Fruit fly (Drosophila melanogaster) whole organism, prepupa: ENCODE results near the gene CG8607.

Experiments used
- CG11762 ChIP-seq: fragments of 200-800 bp; sonication (Bioruptor generic); optimal IDR thresholded peaks from 3 replicates; lab custom pipeline; 2016; ENCODE audit warnings: missing biosample characterization, missing genetic modification characterization; ENCODE audit not compliant: insufficient read depth
- CG1621 ChIP-seq: fragments of 200-800 bp; sonication (Bioruptor generic); optimal IDR thresholded peaks from 3 replicates; lab custom pipeline; 2018; ENCODE audit warnings: missing biosample characterization, mild to moderate bottlenecking, missing genetic modification characterization
- CG6808 ChIP-seq: fragments of 200-800 bp; sonication (Bioruptor generic); optimal IDR thresholded peaks from 3 replicates; lab custom pipeline; 2017; ENCODE audit warnings: missing biosample characterization, missing genetic modification characterization, mild to moderate bottlenecking, moderate library complexity, missing genetic modification reagents
- CG6854 ChIP-seq: fragments of 200-800 bp; sonication (Bioruptor generic); optimal IDR thresholded peaks from 2 replicates; lab custom pipeline; 2017; ENCODE audit warnings: missing biosample characterization, mild to moderate bottlenecking, missing genetic modification characterization
- Eip75B ChIP-seq: fragments of 200-800 bp; sonication (Bioruptor generic); optimal IDR thresholded peaks from 3 replicates; lab custom pipeline; 2016; ENCODE audit warnings: missing biosample characterization, missing genetic modification characterization
- Hr39 ChIP-seq: fragments of 200-800 bp; sonication (Bioruptor generic); optimal IDR thresholded peaks from 2 replicates; lab custom pipeline; 2016; ENCODE audit warnings: missing biosample characterization, missing genetic modification characterization
- Sox102F ChIP-seq: fragments of 200-800 bp; sonication (Bioruptor generic); optimal IDR thresholded peaks from 2 replicates; lab custom pipeline; 2016; ENCODE audit warnings: missing biosample characterization, mild to moderate bottlenecking, missing genetic modification characterization
- acj6 ChIP-seq: fragments of 200-800 bp; sonication (Bioruptor generic); optimal IDR thresholded peaks from 3 replicates; lab custom pipeline; 2016; ENCODE audit warnings: missing biosample characterization, missing genetic modification characterization
- cyc ChIP-seq: fragments of 200-800 bp; sonication (Bioruptor generic); optimal IDR thresholded peaks from 3 replicates; lab custom pipeline; 2016; ENCODE audit warnings: missing biosample characterization, missing genetic modification characterization
- net ChIP-seq: fragments of 200-800 bp; sonication (Bioruptor generic); optimal IDR thresholded peaks from 3 replicates; lab custom pipeline; 2016; ENCODE audit warnings: missing biosample characterization, missing genetic modification characterization
- salr ChIP-seq, 2 experiments: fragments of 200-800 bp; sonication (Bioruptor generic); optimal IDR thresholded peaks; 3 replicates each; lab custom pipeline; 2016 to 2018; ENCODE audit warnings: missing biosample characterization in 2 of 2, missing genetic modification characterization in 2 of 2, mild to moderate bottlenecking in 1 of 2
- spab ChIP-seq: fragments of 200-800 bp; sonication (Bioruptor generic); optimal IDR thresholded peaks from 2 replicates; lab custom pipeline; 2017; ENCODE audit warnings: missing biosample characterization, mild to moderate bottlenecking, missing genetic modification characterization, missing genetic modification reagents

DNA sequence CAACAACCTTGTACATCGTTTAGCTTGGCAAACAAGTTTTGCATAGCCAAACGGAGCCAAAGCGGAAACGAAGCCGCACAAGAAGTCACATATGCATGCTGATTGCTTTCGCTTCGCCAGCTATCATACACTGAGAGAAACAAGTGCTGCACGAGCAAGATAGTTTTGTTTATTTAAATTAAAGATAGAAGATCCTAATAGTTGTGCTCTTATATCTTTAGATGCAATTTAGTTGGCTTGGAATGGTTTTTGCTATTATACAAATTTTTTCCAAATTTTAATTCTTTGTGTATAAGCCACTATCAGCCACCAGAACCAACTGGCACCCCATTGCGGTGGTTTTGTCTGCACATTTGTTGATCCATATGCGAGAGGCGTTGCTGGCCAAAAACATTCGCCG is 36.3 kb upstream of the CG8607 start:
- no peak for TF ChIP-seq CG6808 (GFP tag; lab: Kevin White, UChicago)
- no peak for TF ChIP-seq acj6 (GFP tag; lab: Kevin White, UChicago)
- TF ChIP-seq Eip75B = no peak
- no peak for TF ChIP-seq salr (GFP tag; optimal IDR thresholded peaks at IDR 0.05; lab: Kevin White, UChicago)
- TF ChIP-seq Hr39 = no peak
- no peak for TF ChIP-seq CG1621
- no peak for TF ChIP-seq CG6854 (GFP tag; lab: Kevin White, UChicago)
- TF ChIP-seq spab (GFP tag; lab: Kevin White, UChicago) = no peak
- no peak for TF ChIP-seq CG11762 (GFP tag; lab: Kevin White, UChicago)
- no peak for TF ChIP-seq Sox102F (GFP tag; lab: Kevin White, UChicago)
- no peak for TF ChIP-seq cyc
- no peak for TF ChIP-seq net
